Worm (Caenorhabditis elegans) whole organism, L3 larva: ENCODE measurements around the gene his-71.

Experiments
- ama-1 ChIP-seq: fragments of 150-350 bp; optimal IDR thresholded peaks from 2 replicates; lab custom pipeline; 2018
- ceh-16 ChIP-seq: sonication (generic microtip); optimal IDR thresholded peaks from 2 replicates; lab custom pipeline; 2017; ENCODE audit warnings: missing biosample characterization, missing genetic modification characterization
- ceh-28 ChIP-seq: fragments of 150-350 bp; optimal IDR thresholded peaks from 2 replicates; lab custom pipeline; 2014; ENCODE audit warnings: missing biosample characterization, missing genetic modification reagents, missing genetic modification characterization
- ceh-82 ChIP-seq: fragments of 150-350 bp; optimal IDR thresholded peaks from 2 replicates; lab custom pipeline; 2014; ENCODE audit warnings: missing biosample characterization, missing genetic modification characterization
- ceh-9 ChIP-seq: sonication (generic microtip); optimal IDR thresholded peaks from 2 replicates; lab custom pipeline; 2018; ENCODE audit warnings: missing biosample characterization, missing genetic modification characterization
- egl-27 ChIP-seq: sonication (generic microtip); optimal IDR thresholded peaks from 4 replicates; lab custom pipeline; 2017; ENCODE audit warnings: missing biosample characterization, missing genetic modification reagents, missing genetic modification characterization
- elt-1 ChIP-seq: fragments of 150-350 bp; optimal IDR thresholded peaks from 2 replicates; lab custom pipeline; 2014; ENCODE audit warnings: missing biosample characterization, missing genetic modification characterization
- elt-2 ChIP-seq: sonication (generic microtip); optimal IDR thresholded peaks from 2 replicates; lab custom pipeline; 2016; ENCODE audit warnings: missing genetic modification reagents, mild to moderate bottlenecking, missing genetic modification characterization, missing compliant biosample characterization
- elt-3 ChIP-seq, 3 experiments: fragments of 150-350 bp in 1 of 3; sonication (generic microtip) in 2 of 3; optimal IDR thresholded peaks; 2 replicates in 2 of 3; 4 replicates in 1 of 3; lab custom pipeline; 2014 to 2017; ENCODE audit warnings: missing biosample characterization in 3 of 3, missing genetic modification characterization in 3 of 3
- eor-1 ChIP-seq, 2 experiments: fragments of 150-350 bp; optimal IDR thresholded peaks; 2 replicates each; lab custom pipeline; 2014 to 2018; ENCODE audit warnings: missing biosample characterization in 2 of 2, missing genetic modification characterization in 2 of 2
- fkh-10 ChIP-seq: sonication (generic microtip); optimal IDR thresholded peaks from 2 replicates; lab custom pipeline; 2017; ENCODE audit warnings: missing biosample characterization, missing genetic modification reagents, missing genetic modification characterization
- fkh-2 ChIP-seq: fragments of 150-350 bp; optimal IDR thresholded peaks from 2 replicates; lab custom pipeline; 2014; ENCODE audit warnings: missing biosample characterization, missing genetic modification reagents, missing genetic modification characterization
- fos-1 ChIP-seq: fragments of 150-350 bp; optimal IDR thresholded peaks from 2 replicates; lab custom pipeline; 2014; ENCODE audit warnings: missing biosample characterization, missing genetic modification characterization
- jun-1 ChIP-seq: fragments of 150-350 bp; optimal IDR thresholded peaks from 2 replicates; lab custom pipeline; 2014; ENCODE audit warnings: missing biosample characterization, missing genetic modification reagents, missing genetic modification characterization
- lsy-12 ChIP-seq: sonication (generic microtip); optimal IDR thresholded peaks from 2 replicates; lab custom pipeline; 2016; ENCODE audit warnings: mild to moderate bottlenecking, missing genetic modification characterization, missing compliant biosample characterization
- mdl-1 ChIP-seq: fragments of 150-350 bp; optimal IDR thresholded peaks from 2 replicates; lab custom pipeline; 2014; ENCODE audit warnings: missing biosample characterization, missing genetic modification characterization
- mml-1 ChIP-seq: fragments of 150-350 bp; sonication (generic microtip); optimal IDR thresholded peaks from 3 replicates; lab custom pipeline; 2014; ENCODE audit warnings: missing biosample characterization, missing genetic modification characterization
- nfya-1 ChIP-seq: sonication (generic microtip); optimal IDR thresholded peaks from 2 replicates; lab custom pipeline; 2017; ENCODE audit warnings: missing genetic modification characterization, mild to moderate bottlenecking, missing compliant biosample characterization, antibody characterized with exemption, moderate library complexity; ENCODE audit not compliant: insufficient read depth
- nhr-11 ChIP-seq: fragments of 150-350 bp; optimal IDR thresholded peaks from 2 replicates; lab custom pipeline; 2014; ENCODE audit warnings: missing biosample characterization, missing genetic modification characterization
- nhr-12 ChIP-seq: fragments of 150-350 bp; optimal IDR thresholded peaks from 2 replicates; lab custom pipeline; 2014; ENCODE audit warnings: missing biosample characterization, missing genetic modification characterization
- nhr-23 ChIP-seq: fragments of 150-350 bp; optimal IDR thresholded peaks from 2 replicates; lab custom pipeline; 2014; ENCODE audit warnings: missing biosample characterization, missing genetic modification reagents, missing genetic modification characterization
- nhr-25 ChIP-seq: sonication (generic microtip); optimal IDR thresholded peaks from 2 replicates; lab custom pipeline; 2017; ENCODE audit warnings: missing biosample characterization, missing genetic modification characterization
- nhr-43 ChIP-seq: sonication (generic microtip); optimal IDR thresholded peaks from 2 replicates; lab custom pipeline; 2016; ENCODE audit warnings: mild to moderate bottlenecking, missing genetic modification characterization, missing compliant biosample characterization; ENCODE audit not compliant: poor library complexity, severe bottlenecking
- nhr-67 ChIP-seq: fragments of 150-350 bp; optimal IDR thresholded peaks from 2 replicates; lab custom pipeline; 2014; ENCODE audit warnings: missing biosample characterization, missing genetic modification characterization
- nhr-76 ChIP-seq: fragments of 150-350 bp; sonication (generic microtip); optimal IDR thresholded peaks from 5 replicates; lab custom pipeline; 2014; ENCODE audit warnings: missing biosample characterization, missing genetic modification characterization
- pha-4 ChIP-seq: fragments of 150-350 bp; optimal IDR thresholded peaks from 2 replicates; lab custom pipeline; 2014; ENCODE audit warnings: missing biosample characterization, missing genetic modification reagents, missing genetic modification characterization
- pqm-1 ChIP-seq: fragments of 150-350 bp; optimal IDR thresholded peaks from 2 replicates; lab custom pipeline; 2017; ENCODE audit warnings: missing biosample characterization, missing genetic modification characterization, inconsistent platforms
- sea-2 ChIP-seq: fragments of 150-350 bp; sonication (generic microtip); optimal IDR thresholded peaks from 4 replicates; lab custom pipeline; 2014; ENCODE audit warnings: missing biosample characterization, missing genetic modification reagents, missing genetic modification characterization
- skn-1 ChIP-seq: fragments of 150-350 bp; optimal IDR thresholded peaks from 2 replicates; lab custom pipeline; 2014; ENCODE audit warnings: missing biosample characterization, missing genetic modification characterization
- tbx-2 ChIP-seq: sonication (generic microtip); optimal IDR thresholded peaks from 2 replicates; lab custom pipeline; 2016; ENCODE audit warnings: mild to moderate bottlenecking, missing genetic modification characterization, missing compliant biosample characterization
- unc-62 ChIP-seq: fragments of 150-350 bp; sonication (generic microtip); optimal IDR thresholded peaks from 4 replicates; lab custom pipeline; 2014; ENCODE audit warnings: missing biosample characterization, missing genetic modification reagents, missing genetic modification characterization
- ztf-4 ChIP-seq: fragments of 150-350 bp; optimal IDR thresholded peaks from 2 replicates; lab custom pipeline; 2014; ENCODE audit warnings: missing biosample characterization, missing genetic modification characterization

Gene his-71

ce11 chrX:7990282-7990681 is 8.4 kb upstream of the his-71 start (continued):
- TF ChIP-seq ama-1 (lab: Kevin White, UChicago) (no peak), nhr-76 (tag; lab: Kevin White, UChicago) (peak; percentile 22), sea-2 (GFP tag; lab: Kevin White, UChicago) (no peak), ztf-4 (tag; lab: Kevin White, UChicago) (no peak), pha-4 (tag; lab: Kevin White, UChicago) (no peak)
- TF ChIP-seq, all 47 proteins: peak for 7

DNA sequence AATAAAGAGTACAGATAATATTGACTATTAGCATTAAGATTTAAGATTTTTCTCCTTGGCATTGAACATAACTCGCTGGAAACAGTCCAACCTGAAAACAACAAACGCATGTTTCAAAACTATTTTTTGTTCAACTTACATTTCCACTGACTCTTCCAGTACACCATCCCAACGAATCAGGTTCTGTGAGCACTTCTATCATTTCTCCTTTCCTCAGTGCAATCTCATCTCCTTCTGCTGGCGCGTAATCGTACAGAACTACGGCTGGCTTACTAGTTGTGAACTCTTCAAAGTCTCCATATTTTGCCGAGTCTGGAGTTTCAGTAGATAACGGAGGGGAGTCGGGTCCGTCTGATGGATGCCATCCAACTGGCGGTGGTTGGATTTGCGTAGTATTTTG is 7.3 kb upstream of the his-71 start:
- TF ChIP-seq jun-1 (tag; lab: Kevin White, UChicago) (no peak), elt-3 (tag; optimal IDR thresholded peaks at IDR 0.05; lab: Kevin White, UChicago) (no peak), nhr-67 (no peak), ama-1 (lab: Kevin White, UChicago) (peak; percentile 82), nhr-25 (tag; lab: Kevin White, UChicago) (peak; percentile 29), ceh-82 (tag; lab: Kevin White, UChicago) (no peak), skn-1 (no peak), nhr-43 (tag; lab: Kevin White, UChicago) (peak; percentile 48), nhr-12 (tag; lab: Kevin White, UChicago) (no peak), mdl-1 (tag; lab: Kevin White, UChicago) (no peak)

- TF ChIP-seq unc-62 (GFP tag; lab: Kevin White, UChicago): no peak
- TF ChIP-seq, all 47 proteins: peak for 0
These were observed 6.6 kb upstream of the his-71 start for ce11 chrX:7988457-7988856.

DNA sequence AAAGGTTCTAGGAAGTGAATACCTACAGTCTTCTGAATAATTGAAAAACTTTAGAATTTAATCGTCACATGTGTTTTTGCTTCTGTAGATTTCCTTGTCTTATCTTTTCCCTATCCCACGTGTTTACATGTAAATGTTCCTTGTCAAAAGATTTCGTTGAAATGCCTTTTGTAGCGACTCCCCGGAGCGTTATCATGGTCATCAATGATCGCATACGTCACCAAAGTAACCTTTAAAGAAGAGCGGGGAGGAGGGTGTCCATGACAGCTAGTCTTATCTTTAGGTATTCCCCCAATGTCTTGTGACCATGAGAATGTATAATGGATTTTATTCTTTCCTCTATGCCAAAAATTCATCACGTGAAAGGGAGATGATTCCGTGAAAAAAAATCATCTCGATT is 5.0 kb upstream of the his-71 start:
- TF ChIP-seq jun-1 (tag; lab: Kevin White, UChicago): peak; percentile 76
- peak; percentile 73 for TF ChIP-seq nhr-43 (tag; lab: Kevin White, UChicago)
- no peak for TF ChIP-seq fkh-2 (tag; lab: Kevin White, UChicago)
- no peak for TF ChIP-seq lsy-12
- TF ChIP-seq pha-4 (tag; lab: Kevin White, UChicago): peak; percentile 18
- TF ChIP-seq tbx-2 (tag; lab: Kevin White, UChicago): no peak
- peak; percentile 82 for TF ChIP-seq nhr-25 (tag; lab: Kevin White, UChicago)
- peak; percentile 57 for TF ChIP-seq unc-62 (GFP tag; lab: Kevin White, UChicago)
- TF ChIP-seq eor-1 (tag; optimal IDR thresholded peaks at IDR 0.05; lab: Kevin White, UChicago): no peak
- TF ChIP-seq fos-1 (tag; lab: Kevin White, UChicago): no peak
- TF ChIP-seq fkh-10 (GFP tag; lab: Kevin White, UChicago): no peak
- no peak for TF ChIP-seq elt-1 (tag; lab: Kevin White, UChicago)
- no peak for TF ChIP-seq ztf-4 (tag; lab: Kevin White, UChicago)
- TF ChIP-seq ceh-9 (tag; lab: Kevin White, UChicago): no peak
- peak; percentile 17 for TF ChIP-seq nfya-1
- TF ChIP-seq sea-2 (GFP tag; lab: Kevin White, UChicago): no peak
- peak; percentile 80 for TF ChIP-seq ceh-28 (tag; lab: Kevin White, UChicago)
- peak in 2 of 3 experiments; percentile 74 to 93 for TF ChIP-seq elt-3 (tag; optimal IDR thresholded peaks at IDR 0.05; lab: Kevin White, UChicago)
- TF ChIP-seq nhr-11: no peak
- peak; percentile 88 for TF ChIP-seq nhr-23 (tag; lab: Kevin White, UChicago)
- TF ChIP-seq mml-1 (tag; lab: Kevin White, UChicago): no peak
- no peak for TF ChIP-seq pqm-1 (tag; lab: Kevin White, UChicago)
- peak; percentile 73 for TF ChIP-seq elt-2 (tag; lab: Kevin White, UChicago)
- TF ChIP-seq ceh-16: no peak

DNA sequence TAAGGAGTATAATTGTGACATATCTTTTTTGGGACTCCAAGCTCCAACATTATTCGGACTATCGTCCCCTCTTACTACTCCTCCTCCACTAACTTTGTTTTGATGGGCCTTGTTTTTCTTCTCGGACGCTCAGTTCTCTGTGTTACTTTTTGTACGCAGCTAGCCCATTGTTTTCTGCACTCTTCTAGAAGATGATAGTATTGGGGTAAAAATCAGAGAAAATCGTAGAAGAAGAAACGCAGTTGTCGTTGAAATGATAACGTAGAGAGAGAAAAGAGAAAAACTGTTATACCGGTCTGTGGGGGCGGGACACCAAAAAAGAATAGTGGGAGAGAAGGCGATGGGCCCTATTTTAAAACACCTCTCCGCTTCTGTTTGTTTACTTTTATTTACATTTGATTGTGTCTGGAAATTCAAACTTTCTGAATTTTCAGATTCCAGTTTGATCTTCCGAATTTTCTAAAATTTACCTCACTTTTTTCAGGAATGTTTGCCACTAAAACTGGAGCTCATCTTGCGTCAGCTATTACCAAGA is 3.7 kb upstream of the his-71 start, which contains the start of gene F45E1.4:
TSS of gene F45E1.4 (plus strand) at position 485 of the 535 bp plus-strand sequence.
- TF ChIP-seq elt-3 (tag; optimal IDR thresholded peaks at IDR 0.05; lab: Kevin White, UChicago): peak in 1 of 3 experiments; percentile 54
- TF ChIP-seq nhr-43 (tag; lab: Kevin White, UChicago): peak; percentile 21
- TF ChIP-seq nhr-23 (tag; lab: Kevin White, UChicago): peak; percentile 37
- no peak for TF ChIP-seq nhr-67
- TF ChIP-seq ceh-9 (tag; lab: Kevin White, UChicago): no peak
- no peak for TF ChIP-seq egl-27
- peak; percentile 70 for TF ChIP-seq ceh-28 (tag; lab: Kevin White, UChicago)
- TF ChIP-seq unc-62 (GFP tag; lab: Kevin White, UChicago): no peak
- TF ChIP-seq, all 47 proteins: peak for 4
